Fruit fly (Drosophila melanogaster): ENCODE results near the gene CG34375.
A peak's percentile ranks its signal among the peaks of the same experiment; 100 is the strongest.

Gene CG34375

dm6 chr3R:23036321-23036720 lies 26.0 kb upstream of the CG34375 start (continued):
- TF ChIP-seq gcm (GFP tag; optimal IDR thresholded peaks at IDR 0.05) (no peak), CG14441 (GFP tag; IDR thresholded peaks at IDR 0.05) (no peak), CG6654 (GFP tag; optimal IDR thresholded peaks at IDR 0.05) (no peak), Lim3 (GFP tag; IDR thresholded peaks at IDR 0.05) (no peak), Dad (GFP tag; optimal IDR thresholded peaks at IDR 0.05) (no peak), Atf-2 (GFP tag; optimal IDR thresholded peaks at IDR 0.05) (no peak), pho (GFP tag; optimal IDR thresholded peaks at IDR 0.05) (no peak), CG3407 (GFP tag; optimal IDR thresholded peaks at IDR 0.05) (no peak), CG10543 (GFP tag; optimal IDR thresholded peaks at IDR 0.05) (no peak), ara (GFP tag; IDR thresholded peaks at IDR 0.05) (no peak), lola (GFP tag; optimal IDR thresholded peaks at IDR 0.05) (peak in 1 of 3 experiments; percentile 17), CG6683 (GFP tag; optimal IDR thresholded peaks at IDR 0.05) (no peak), Bgb (GFP tag; IDR thresholded peaks at IDR 0.05; ENCODE audit: partially characterized antibody) (no peak), inv (GFP tag; IDR thresholded peaks at IDR 0.05; ENCODE audit: partially characterized antibody) (no peak), trh (GFP tag; optimal IDR thresholded peaks at IDR 0.05) (no peak), vvl (GFP tag; IDR thresholded peaks at IDR 0.05) (no peak), ind (GFP tag; optimal IDR thresholded peaks at IDR 0.05) (no peak), toy (GFP tag; IDR thresholded peaks at IDR 0.05) (no peak), CG2712 (tag; optimal IDR thresholded peaks at IDR 0.05) (peak; percentile 9), Six4 (GFP tag; optimal IDR thresholded peaks at IDR 0.05) (no peak), nmo (GFP tag; optimal IDR thresholded peaks at IDR 0.05) (peak; percentile 15), CG12071 (GFP tag; optimal IDR thresholded peaks at IDR 0.05) (no peak), Nf-YC (tag; optimal IDR thresholded peaks at IDR 0.05) (no peak)

dm6 chr3R:23035463-23035862 lies 25.1 kb upstream of the CG34375 start, which contains the start of gene CG13833:
TSS of gene CG13833 (minus strand) at chr3R:23035563.
- TF ChIP-seq Med (GFP tag) = peak; percentile 28
- no peak for TF ChIP-seq cato (GFP tag; optimal IDR thresholded peaks at IDR 0.05; ENCODE audit: borderline replicate concordance)
- no peak for TF ChIP-seq CG10654 (GFP tag; optimal IDR thresholded peaks at IDR 0.05)
- peak; percentile 8 for TF ChIP-seq sens (GFP tag)

DNA sequence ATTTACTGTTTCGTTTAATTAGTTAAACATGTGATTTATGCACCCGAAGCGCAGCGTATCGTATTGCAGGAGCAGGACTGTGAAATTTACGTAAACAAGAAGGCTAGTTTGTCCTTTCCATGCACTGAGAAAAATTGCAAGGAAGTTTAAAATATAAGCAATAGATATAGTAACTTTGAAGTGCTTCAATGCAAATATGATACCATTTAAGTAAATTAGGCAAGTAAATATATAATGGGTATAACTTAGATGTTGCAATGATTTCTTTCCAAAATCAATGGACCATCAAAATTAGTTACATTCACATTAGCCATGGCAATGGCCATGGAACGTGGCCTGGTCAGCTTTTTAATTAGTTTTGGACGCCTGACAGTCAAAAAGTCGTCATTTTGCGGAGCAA lies 20.5 kb upstream of the CG34375 start:
- TF ChIP-seq sug (tag; optimal IDR thresholded peaks at IDR 0.05) (no peak), sens (GFP tag) (peak; percentile 80), CG15696 (tag; optimal IDR thresholded peaks at IDR 0.05) (peak; percentile 66), CG1603 (tag; optimal IDR thresholded peaks at IDR 0.05) (peak; percentile 1), CG10979 (tag; optimal IDR thresholded peaks at IDR 0.05) (peak; percentile 4), CG7839 (tag; optimal IDR thresholded peaks at IDR 0.05) (peak; percentile 1), CG9727 (GFP tag; optimal IDR thresholded peaks at IDR 0.05) (peak; percentile 18), Med (GFP tag) (peak; percentile 53), Hr39 (optimal IDR thresholded peaks at IDR 0.05) (no peak), CG31365 (tag; optimal IDR thresholded peaks at IDR 0.05) (no peak), dmrt11E (tag; optimal IDR thresholded peaks at IDR 0.05) (peak; percentile 38), prd (optimal IDR thresholded peaks at IDR 0.05) (no peak), prd (GFP tag; IDR thresholded peaks at IDR 0.05) (0 out of 3 replicates have a peak, but pooled peaks have one; percentile 41)

dm6 chr3R:23028506-23028905 lies 18.1 kb upstream of the CG34375 start:
- TF ChIP-seq CG3726 (GFP tag; IDR thresholded peaks at IDR 0.05) (no peak), CG6765 (GFP tag; optimal IDR thresholded peaks at IDR 0.05) (no peak), Ets65A (GFP tag) (peak; percentile 74), CG12659 (GFP tag; optimal IDR thresholded peaks at IDR 0.05) (peak; percentile 7), tin (GFP tag; optimal IDR thresholded peaks at IDR 0.05) (peak; percentile 42), Xbp1 (GFP tag; optimal IDR thresholded peaks at IDR 0.05) (peak; percentile 63), NfI (GFP tag; optimal IDR thresholded peaks at IDR 0.05) (peak; percentile 70), Dfd (GFP tag; optimal IDR thresholded peaks at IDR 0.05) (no peak), NC2β (GFP tag; optimal IDR thresholded peaks at IDR 0.05) (no peak), lmd (GFP tag; IDR thresholded peaks at IDR 0.05) (peak; percentile 94), bab2 (GFP tag; optimal IDR thresholded peaks at IDR 0.05) (peak; percentile 58), Doc2 (GFP tag; IDR thresholded peaks at IDR 0.05) (no peak)
